Fruit fly (Drosophila melanogaster) S2 (cell line): ENCODE data around the gene CG14456.

ENCODE experiments used
- CG8478 ChIP-seq: fragments of >200 bp; optimal IDR thresholded peaks from 2 replicates; lab custom pipeline; 2018
- CTCF ChIP-seq, 2 experiments: fragments of >200 bp; optimal IDR thresholded peaks; 2 replicates each; lab custom pipeline; 2018

CG14456 gene

dm6 chr3L:22733607-22734006 lies 46.6 kb downstream of the CG14456 start:
- TF ChIP-seq CTCF (optimal IDR thresholded peaks at IDR 0.05; lab: Kevin White, UChicago) (no peak), CG8478 (lab: Kevin White, UChicago) (no peak)
